Fruit fly (Drosophila melanogaster): ENCODE data around the gene CG6959.
A peak's percentile ranks its signal among the peaks of the same experiment; 100 is the strongest.

DNA sequence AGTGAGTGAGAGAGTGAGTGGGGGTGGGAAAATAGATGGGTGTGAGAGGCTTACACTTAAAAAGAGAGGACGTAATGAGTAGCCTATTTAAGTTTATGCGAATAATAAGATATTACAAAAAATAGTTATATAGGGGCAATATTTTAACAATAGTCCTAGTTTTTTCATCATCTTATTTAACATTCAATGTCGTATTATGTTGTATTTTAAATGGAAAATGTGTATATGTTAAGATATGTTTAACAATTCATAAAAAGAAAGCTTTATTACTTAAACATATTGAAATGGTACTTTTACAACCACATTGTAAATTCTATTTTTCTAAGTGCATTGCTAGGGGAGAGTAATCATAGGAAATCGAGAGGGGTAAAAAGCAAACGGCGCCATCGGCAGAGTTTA, 95.3 kb downstream of the CG6959 start:
- peak; percentile 52 for TF ChIP-seq Met (GFP tag; optimal IDR thresholded peaks at IDR 0.05)
- no peak for TF ChIP-seq Lpt (GFP tag; optimal IDR thresholded peaks at IDR 0.05)
- no peak for TF ChIP-seq fd85E (GFP tag; optimal IDR thresholded peaks at IDR 0.05)
- TF ChIP-seq CG15336 (GFP tag; IDR thresholded peaks at IDR 0.05): peak; percentile 42
- TF ChIP-seq CG6808 (GFP tag; optimal IDR thresholded peaks at IDR 0.05): peak; percentile 47

Measured in whole organism, prepupa.